Fruit fly (Drosophila melanogaster) Kc167 (cell line): Measurements from ENCODE around the gene CG7409.

Experiments
- Myc ChIP-seq: fragments of >200 bp; optimal IDR thresholded peaks from 2 replicates; lab custom pipeline; 2017; ENCODE audit warnings: missing external identifiers
- h ChIP-seq: fragments of >200 bp; optimal IDR thresholded peaks from 3 replicates; lab custom pipeline; 2018; ENCODE audit warnings: missing external identifiers
- insv ChIP-seq: fragments of >200 bp; optimal IDR thresholded peaks from 3 replicates; lab custom pipeline; 2018; ENCODE audit warnings: missing external identifiers
- psq ChIP-seq: fragments of >200 bp; optimal IDR thresholded peaks from 2 replicates; lab custom pipeline; 2017; ENCODE audit warnings: missing external identifiers
- ttk ChIP-seq: sonication (Bioruptor generic); optimal IDR thresholded peaks from 2 replicates; lab custom pipeline; 2017; ENCODE audit warnings: missing external identifiers

dm6 chr3L:7786263-7786662 lies 32.1 kb downstream of the CG7409 start:
- TF ChIP-seq psq (no peak), ttk (no peak), h (lab: Kevin White, UChicago) (no peak), insv (lab: Kevin White, UChicago) (no peak), Myc (no peak)
